Worm (Caenorhabditis elegans): ENCODE measurements around the gene str-32.

ce11 chrV:4860525-4860924 lies 20.8 kb downstream of the str-32 start:
- no peak for TF ChIP-seq skn-1 (tag; optimal IDR thresholded peaks at IDR 0.05)
- TF ChIP-seq R02D3.7 (tag; optimal IDR thresholded peaks at IDR 0.05): no peak
- no peak for TF ChIP-seq dpl-1 (GFP tag; optimal IDR thresholded peaks at IDR 0.05)
- no peak for TF ChIP-seq zag-1 (tag; optimal IDR thresholded peaks at IDR 0.05)
- TF ChIP-seq daf-16 (GFP tag; optimal IDR thresholded peaks at IDR 0.05): no peak
- TF ChIP-seq daf-16 (tag; optimal IDR thresholded peaks at IDR 0.05): no peak
- TF ChIP-seq nhr-77 (tag; optimal IDR thresholded peaks at IDR 0.05): no peak
- no peak for TF ChIP-seq ZK546.5 (tag; optimal IDR thresholded peaks at IDR 0.05)
- no peak for TF ChIP-seq lin-38 (GFP tag; IDR thresholded peaks at IDR 0.05)
- TF ChIP-seq lin-13 (GFP tag; optimal IDR thresholded peaks at IDR 0.05): no peak
- no peak for TF ChIP-seq unc-62 (GFP tag; optimal IDR thresholded peaks at IDR 0.05 in 1 of 2)
- TF ChIP-seq unc-62 (tag; optimal IDR thresholded peaks at IDR 0.05): no peak
- TF ChIP-seq jun-1 (tag; optimal IDR thresholded peaks at IDR 0.05): no peak
- no peak for TF ChIP-seq lin-39 (tag; optimal IDR thresholded peaks at IDR 0.05)
- no peak for TF ChIP-seq fos-1 (tag; optimal IDR thresholded peaks at IDR 0.05)

All from whole organism, L4 larva.